Worm (Caenorhabditis elegans): ENCODE results near the gene C47D12.2.
A peak's percentile ranks its signal among the peaks of the same experiment; 100 is the strongest.

DNA sequence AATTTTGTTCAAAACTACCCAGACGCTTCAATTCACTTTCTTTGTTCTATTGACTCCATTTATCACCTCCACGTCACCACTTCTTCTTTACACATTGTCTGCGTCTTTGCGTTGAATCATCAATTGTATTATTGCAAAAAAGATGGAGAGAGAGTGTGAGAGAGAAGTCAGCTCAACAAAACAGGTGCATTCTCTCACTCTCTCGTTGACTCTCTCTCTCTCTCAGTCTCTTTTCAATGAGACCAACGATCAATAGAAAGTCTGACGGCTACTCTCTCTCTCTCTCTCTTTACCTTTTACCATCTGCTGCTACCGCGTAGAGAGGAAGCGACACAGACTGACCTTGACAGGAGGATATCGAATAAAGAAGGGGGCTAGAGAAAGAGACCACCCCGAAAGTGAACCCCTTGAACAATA, 40.4 kb upstream of the C47D12.2 start:
- TF ChIP-seq cog-1 (tag; optimal IDR thresholded peaks at IDR 0.05) (peak; percentile 31), ref-1 (GFP tag; conservative IDR thresholded peaks at IDR 0.05) (no peak), klf-2 (GFP tag; conservative IDR thresholded peaks at IDR 0.05) (no peak), med-1 (GFP tag; optimal IDR thresholded peaks at IDR 0.05; ENCODE audit: insufficient read depth) (no peak), ztf-29 (GFP tag; IDR thresholded peaks at IDR 0.05) (no peak; the same call in 1 of the 2 replicates), flt-1 (GFP tag; IDR thresholded peaks at IDR 0.05) (peak; percentile 49; the same call in 1 of the 2 replicates), tab-1 (GFP tag; IDR thresholded peaks at IDR 0.05) (0 out of 2 replicates have a peak, but pooled peaks have one; percentile 41)

Data from whole organism, midembryonic.